Worm (Caenorhabditis elegans) whole organism, L3 larva: ENCODE measurements around the gene tsn-1.

Experiments used
- ZK546.5 ChIP-seq: sonication (generic microtip); optimal IDR thresholded peaks from 2 replicates; lab custom pipeline; 2017; ENCODE audit warnings: missing biosample characterization, missing genetic modification characterization
- nhr-11 ChIP-seq: fragments of 150-350 bp; optimal IDR thresholded peaks from 2 replicates; lab custom pipeline; 2014; ENCODE audit warnings: missing biosample characterization, missing genetic modification characterization
- nhr-25 ChIP-seq: sonication (generic microtip); optimal IDR thresholded peaks from 2 replicates; lab custom pipeline; 2017; ENCODE audit warnings: missing biosample characterization, missing genetic modification characterization
- nhr-28 ChIP-seq: fragments of 150-350 bp; optimal IDR thresholded peaks from 2 replicates; lab custom pipeline; 2014; ENCODE audit warnings: missing biosample characterization, missing genetic modification characterization
- nhr-77 ChIP-seq: fragments of 150-350 bp; optimal IDR thresholded peaks from 2 replicates; lab custom pipeline; 2014; ENCODE audit warnings: missing biosample characterization, missing genetic modification characterization
- unc-39 ChIP-seq: sonication (generic microtip); optimal IDR thresholded peaks from 4 replicates; lab custom pipeline; 2017; ENCODE audit warnings: missing biosample characterization, missing genetic modification characterization
- ztf-11 ChIP-seq: fragments of 150-350 bp; optimal IDR thresholded peaks from 2 replicates; lab custom pipeline; 2014; ENCODE audit warnings: missing biosample characterization, missing genetic modification characterization

DNA sequence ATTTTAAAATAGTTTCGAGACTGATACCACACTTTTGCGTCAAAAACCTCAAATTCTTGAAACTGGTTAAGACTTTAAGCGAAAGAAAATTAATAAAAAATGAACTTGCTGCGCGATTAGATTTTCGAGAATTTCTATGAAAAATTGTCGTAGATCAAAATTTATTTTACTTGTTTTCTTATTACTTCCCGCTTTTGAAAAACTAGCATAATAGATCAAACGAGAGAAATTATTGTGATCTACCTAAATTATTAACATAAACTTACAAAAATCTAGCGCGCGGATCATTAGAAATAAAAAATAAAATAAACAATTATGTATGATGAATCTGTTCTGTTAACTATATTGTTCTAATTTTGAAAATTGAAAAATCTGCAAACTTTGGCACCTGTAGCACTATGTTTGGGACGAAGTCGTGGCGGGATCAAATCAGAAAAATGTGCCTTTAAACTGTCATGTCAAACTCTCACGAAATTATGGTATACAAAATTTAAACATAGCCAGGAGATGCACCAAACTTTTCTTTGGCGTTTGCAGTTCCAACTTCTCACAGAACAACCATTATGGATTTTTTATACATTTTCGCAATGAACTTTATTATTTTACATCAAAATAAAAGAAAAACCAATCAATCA, 20.2 kb downstream of the tsn-1 start:
- no peak for TF ChIP-seq nhr-28 (tag; lab: Kevin White, UChicago)
- TF ChIP-seq nhr-11 (tag; lab: Kevin White, UChicago) = no peak
- no peak for TF ChIP-seq nhr-77 (tag; lab: Kevin White, UChicago)
- no peak for TF ChIP-seq ZK546.5 (tag; lab: Kevin White, UChicago)
- no peak for TF ChIP-seq nhr-25 (tag; lab: Kevin White, UChicago)
- TF ChIP-seq unc-39 (tag; lab: Kevin White, UChicago) = no peak
- TF ChIP-seq ztf-11 (tag; lab: Kevin White, UChicago) = no peak
